Worm (Caenorhabditis elegans) whole organism, L2 larva: Measurements from ENCODE around the gene F59B2.13.
"Not testable (repeated sequence)": the region's sequence is repeated elsewhere in the genome, so short reads cannot be mapped to it uniquely, and the experiment has no call there.

Source experiments
- C34F6.9 ChIP-seq: fragments of 150-350 bp; optimal IDR thresholded peaks from 2 replicates; lab custom pipeline; 2014; ENCODE audit warnings: missing biosample characterization, missing genetic modification characterization
- F13H6.1 ChIP-seq: sonication (generic microtip); optimal IDR thresholded peaks from 2 replicates; lab custom pipeline; 2016; ENCODE audit warnings: missing genetic modification characterization, missing compliant biosample characterization
- R02D3.7 ChIP-seq: fragments of 150-350 bp; optimal IDR thresholded peaks from 2 replicates; lab custom pipeline; 2014; ENCODE audit warnings: missing biosample characterization, missing genetic modification characterization
- Y55F3AM.14 ChIP-seq: fragments of 200-800 bp; sonication (Bioruptor generic); optimal IDR thresholded peaks from 2 replicates; lab custom pipeline; 2018; ENCODE audit warnings: mild to moderate bottlenecking, missing genetic modification characterization, missing compliant biosample characterization
- ZK546.5 ChIP-seq: sonication (generic microtip); optimal IDR thresholded peaks from 2 replicates; lab custom pipeline; 2017; ENCODE audit warnings: missing biosample characterization, missing genetic modification characterization
- alr-1 ChIP-seq: fragments of 150-350 bp; optimal IDR thresholded peaks from 2 replicates; lab custom pipeline; 2014; ENCODE audit warnings: missing biosample characterization, missing genetic modification characterization
- ama-1 ChIP-seq: fragments of 150-350 bp; optimal IDR thresholded peaks from 2 replicates; lab custom pipeline; 2018; ENCODE audit warnings: inconsistent platforms
- blmp-1 ChIP-seq: sonication (generic microtip); optimal IDR thresholded peaks from 2 replicates; lab custom pipeline; 2017; ENCODE audit warnings: missing genetic modification characterization, mild to moderate bottlenecking, missing compliant biosample characterization, antibody characterized with exemption, moderate library complexity; ENCODE audit not compliant: insufficient read depth
- ceh-16 ChIP-seq: fragments of 150-350 bp; optimal IDR thresholded peaks from 2 replicates; lab custom pipeline; 2014; ENCODE audit warnings: missing biosample characterization, missing genetic modification characterization
- ceh-82 ChIP-seq: fragments of 150-350 bp; optimal IDR thresholded peaks from 2 replicates; lab custom pipeline; 2014; ENCODE audit warnings: missing biosample characterization, missing genetic modification characterization
- crh-2 ChIP-seq: sonication (generic microtip); optimal IDR thresholded peaks from 2 replicates; lab custom pipeline; 2017; ENCODE audit warnings: missing biosample characterization, missing genetic modification characterization
- dmd-4 ChIP-seq: sonication (generic microtip); optimal IDR thresholded peaks from 2 replicates; lab custom pipeline; 2017; ENCODE audit warnings: missing biosample characterization, missing genetic modification characterization
- egl-27 ChIP-seq: sonication (generic microtip); optimal IDR thresholded peaks from 3 replicates; lab custom pipeline; 2017; ENCODE audit warnings: missing biosample characterization, missing genetic modification reagents, missing genetic modification characterization
- elt-1 ChIP-seq: fragments of 150-350 bp; optimal IDR thresholded peaks from 2 replicates; lab custom pipeline; 2014; ENCODE audit warnings: missing biosample characterization, missing genetic modification characterization
- elt-3 ChIP-seq: sonication (generic microtip); optimal IDR thresholded peaks from 2 replicates; lab custom pipeline; 2017; ENCODE audit warnings: missing biosample characterization, missing genetic modification characterization
- fos-1 ChIP-seq: fragments of 150-350 bp; optimal IDR thresholded peaks from 2 replicates; lab custom pipeline; 2014; ENCODE audit warnings: missing biosample characterization, missing genetic modification characterization
- gmeb-1 ChIP-seq: fragments of 150-350 bp; optimal IDR thresholded peaks from 2 replicates; lab custom pipeline; 2014; ENCODE audit warnings: missing biosample characterization, missing genetic modification characterization
- lin-13 ChIP-seq: fragments of 150-350 bp; optimal IDR thresholded peaks from 2 replicates; lab custom pipeline; 2014; ENCODE audit warnings: missing biosample characterization, missing genetic modification reagents, missing genetic modification characterization
- lin-39 ChIP-seq: fragments of 150-350 bp; optimal IDR thresholded peaks from 2 replicates; lab custom pipeline; 2014; ENCODE audit warnings: missing biosample characterization, missing genetic modification reagents, missing genetic modification characterization
- lsy-2 ChIP-seq, 2 experiments: fragments of 150-350 bp in 1 of 2; sonication (generic microtip) in 1 of 2; optimal IDR thresholded peaks; 2 replicates each; lab custom pipeline; 2014 to 2017; ENCODE audit warnings: missing biosample characterization in 2 of 2, missing genetic modification characterization in 2 of 2
- mab-5 ChIP-seq: fragments of 150-350 bp; optimal IDR thresholded peaks from 2 replicates; lab custom pipeline; 2014; ENCODE audit warnings: missing biosample characterization, missing genetic modification characterization
- mdl-1 ChIP-seq, 2 experiments: fragments of 150-350 bp in 1 of 2; sonication (generic microtip) in 1 of 2; optimal IDR thresholded peaks; 2 replicates each; lab custom pipeline; 2017; ENCODE audit warnings: missing biosample characterization in 2 of 2, missing genetic modification characterization in 2 of 2
- nhr-10 ChIP-seq: sonication (generic microtip); optimal IDR thresholded peaks from 2 replicates; lab custom pipeline; 2017; ENCODE audit warnings: missing biosample characterization, missing genetic modification characterization
- nhr-11 ChIP-seq: fragments of 150-350 bp; optimal IDR thresholded peaks from 2 replicates; lab custom pipeline; 2014; ENCODE audit warnings: missing biosample characterization, missing genetic modification characterization
- nhr-12 ChIP-seq: fragments of 150-350 bp; optimal IDR thresholded peaks from 2 replicates; lab custom pipeline; 2014; ENCODE audit warnings: missing biosample characterization, missing genetic modification characterization
- nhr-129 ChIP-seq: fragments of 150-350 bp; optimal IDR thresholded peaks from 2 replicates; lab custom pipeline; 2014; ENCODE audit warnings: missing biosample characterization, missing genetic modification characterization
- nhr-21 ChIP-seq: fragments of 150-350 bp; optimal IDR thresholded peaks from 2 replicates; lab custom pipeline; 2014; ENCODE audit warnings: missing biosample characterization, missing genetic modification characterization
- nhr-23 ChIP-seq: fragments of 150-350 bp; optimal IDR thresholded peaks from 2 replicates; lab custom pipeline; 2014; ENCODE audit warnings: missing biosample characterization, missing genetic modification reagents, missing genetic modification characterization
- nhr-237 ChIP-seq: fragments of 150-350 bp; optimal IDR thresholded peaks from 2 replicates; lab custom pipeline; 2014; ENCODE audit warnings: missing biosample characterization, missing genetic modification characterization
- nhr-25 ChIP-seq: fragments of 150-350 bp; sonication (generic microtip); optimal IDR thresholded peaks from 3 replicates; lab custom pipeline; 2014; ENCODE audit warnings: missing biosample characterization, missing genetic modification characterization
- nhr-77 ChIP-seq: fragments of 150-350 bp; optimal IDR thresholded peaks from 2 replicates; lab custom pipeline; 2014; ENCODE audit warnings: missing biosample characterization, missing genetic modification characterization
- peb-1 ChIP-seq: fragments of 150-350 bp; optimal IDR thresholded peaks from 2 replicates; lab custom pipeline; 2014; ENCODE audit warnings: missing biosample characterization, missing genetic modification characterization
- skn-1 ChIP-seq: sonication (generic microtip); optimal IDR thresholded peaks from 2 replicates; lab custom pipeline; 2017; ENCODE audit warnings: missing biosample characterization, missing genetic modification characterization
- sma-3 ChIP-seq: sonication (generic microtip); optimal IDR thresholded peaks from 2 replicates; lab custom pipeline; 2016; ENCODE audit warnings: missing genetic modification reagents, missing genetic modification characterization, missing compliant biosample characterization
- sma-9 ChIP-seq, 2 experiments: fragments of 150-350 bp in 1 of 2; sonication (generic microtip) in 1 of 2; optimal IDR thresholded peaks; 2 replicates each; lab custom pipeline; 2014 to 2016; ENCODE audit warnings: missing genetic modification characterization in 2 of 2, mild to moderate bottlenecking in 1 of 2, missing biosample characterization in 1 of 2, missing compliant biosample characterization in 1 of 2, missing genetic modification reagents in 1 of 2, moderate library complexity in 1 of 2
- unc-39 ChIP-seq: fragments of 150-350 bp; optimal IDR thresholded peaks from 2 replicates; lab custom pipeline; 2014; ENCODE audit warnings: missing biosample characterization, missing genetic modification characterization
- unc-55 ChIP-seq: fragments of 150-350 bp; sonication (generic microtip); optimal IDR thresholded peaks from 3 replicates; lab custom pipeline; 2014; ENCODE audit warnings: missing biosample characterization, missing genetic modification reagents, missing genetic modification characterization
- ztf-1 ChIP-seq: fragments of 200-800 bp; sonication (Bioruptor generic); conservative IDR thresholded peaks from 2 replicates; pipeline ENCODE4 v1.3.6; 2022; ENCODE audit warnings: missing genetic modification characterization, missing compliant biosample characterization
- ztf-11 ChIP-seq: sonication (generic microtip); optimal IDR thresholded peaks from 2 replicates; lab custom pipeline; 2017; ENCODE audit warnings: missing biosample characterization, missing genetic modification characterization
- ztf-4 ChIP-seq: fragments of 150-350 bp; optimal IDR thresholded peaks from 2 replicates; lab custom pipeline; 2014; ENCODE audit warnings: missing biosample characterization, missing genetic modification characterization

Gene F59B2.13

DNA sequence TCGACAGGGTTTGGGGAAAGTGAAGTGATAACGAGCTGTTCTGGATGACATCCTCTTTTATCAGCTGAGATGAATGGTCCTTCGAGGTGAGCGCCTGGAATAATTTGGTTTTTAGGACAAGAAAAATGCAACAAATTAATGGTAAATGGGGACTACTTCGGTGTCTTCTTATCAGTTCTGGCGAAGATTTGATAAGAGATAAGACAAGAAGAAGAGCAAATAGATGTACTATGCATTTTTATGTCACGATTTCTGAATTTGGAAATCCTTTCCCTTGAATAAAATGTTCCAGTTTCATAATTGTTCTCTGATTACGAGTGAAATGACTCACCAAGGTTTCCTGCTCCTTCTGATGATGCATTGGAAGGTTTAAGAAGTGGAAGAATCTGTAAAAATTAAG, 29.0 kb downstream of the F59B2.13 start:
- TF ChIP-seq fos-1 (tag; lab: Kevin White, UChicago): peak; percentile 84
- TF ChIP-seq peb-1 (tag; lab: Kevin White, UChicago): no peak

DNA sequence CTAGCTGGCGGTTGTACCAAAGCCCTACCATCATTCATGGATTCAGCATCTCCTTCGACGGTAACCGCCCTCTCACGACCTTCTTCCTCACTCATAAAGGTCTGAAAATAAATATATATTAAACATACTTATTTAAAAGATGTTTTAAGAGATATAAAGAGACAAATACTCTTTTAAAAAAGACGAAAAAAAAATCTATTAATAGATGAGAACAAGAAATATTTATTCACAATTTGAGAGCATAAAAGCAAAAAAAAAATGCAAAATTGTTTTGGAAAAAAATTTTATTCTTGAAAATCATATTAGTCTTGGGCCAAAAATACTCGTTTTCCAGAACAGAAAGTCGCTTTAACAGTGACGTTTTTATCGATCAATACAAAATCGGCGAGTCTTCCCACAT, 30.2 kb downstream of the F59B2.13 start, which contains the start of gene skat-1:
skat-1 (minus strand) TSS at position 101 of the 400 bp plus-strand sequence.
- TF ChIP-seq Y55F3AM.14 (no peak), mab-5 (tag; lab: Kevin White, UChicago) (no peak), skn-1 (tag; lab: Kevin White, UChicago) (no peak), lsy-2 (tag; optimal IDR thresholded peaks at IDR 0.05; lab: Kevin White, UChicago) (no peak), crh-2 (tag; lab: Kevin White, UChicago) (no peak), ceh-82 (no peak), R02D3.7 (no peak), ama-1 (lab: Kevin White, UChicago) (no peak), ztf-11 (tag; lab: Kevin White, UChicago) (no peak), sma-3 (no peak), mdl-1 (tag; optimal IDR thresholded peaks at IDR 0.05; lab: Kevin White, UChicago) (no peak), ZK546.5 (tag; lab: Kevin White, UChicago) (no peak), C34F6.9 (tag; lab: Kevin White, UChicago) (no peak), nhr-237 (no peak)

DNA sequence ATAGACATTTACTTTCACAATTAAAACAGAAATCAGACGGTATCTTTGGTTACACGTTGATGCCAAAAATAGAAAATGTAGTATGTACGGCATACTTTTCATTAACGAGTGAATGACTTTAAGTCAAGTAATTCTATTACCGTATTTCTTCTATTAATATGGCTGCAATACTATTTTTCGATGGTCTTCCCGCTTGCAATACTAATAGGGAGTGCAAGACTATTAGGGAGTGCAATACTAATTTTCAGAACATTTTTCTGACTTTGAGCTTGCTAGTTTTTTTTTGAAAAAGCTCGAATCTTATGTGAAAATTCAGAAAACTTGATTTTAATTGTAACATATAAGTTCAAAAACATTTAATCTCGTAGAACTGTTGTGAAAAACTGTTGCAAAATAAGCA, 37.1 kb downstream of the F59B2.13 start, which contains the start of gene R08D7.7:
R08D7.7 (plus strand) TSS at position 301 of the 400 bp plus-strand sequence.
- not testable (repeated sequence) for TF ChIP-seq elt-3; lin-39; nhr-129 (tag; lab: Kevin White, UChicago)

DNA sequence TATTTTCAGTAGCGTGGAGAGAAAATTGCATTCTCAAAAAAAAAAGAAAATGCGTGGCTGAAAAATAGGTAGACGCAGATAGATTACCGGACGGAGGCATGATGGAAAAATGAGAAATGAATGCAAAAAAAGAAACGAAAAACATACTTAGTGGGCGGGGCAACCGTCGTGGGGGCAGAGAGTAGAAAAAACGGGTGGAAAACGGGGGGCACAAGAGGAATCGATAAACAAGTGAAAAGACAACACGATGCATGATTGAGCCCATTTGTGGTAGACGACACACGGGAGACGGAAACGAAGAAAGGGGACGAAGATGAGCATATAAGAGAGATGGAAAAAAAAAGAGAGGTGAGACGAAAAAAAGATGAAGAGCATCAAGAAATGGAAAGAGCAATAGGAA, 38.3 kb downstream of the F59B2.13 start:
- TF ChIP-seq lsy-2 (tag; optimal IDR thresholded peaks at IDR 0.05; lab: Kevin White, UChicago) (no peak), unc-55 (GFP tag; lab: Kevin White, UChicago) (peak; percentile 40)

DNA sequence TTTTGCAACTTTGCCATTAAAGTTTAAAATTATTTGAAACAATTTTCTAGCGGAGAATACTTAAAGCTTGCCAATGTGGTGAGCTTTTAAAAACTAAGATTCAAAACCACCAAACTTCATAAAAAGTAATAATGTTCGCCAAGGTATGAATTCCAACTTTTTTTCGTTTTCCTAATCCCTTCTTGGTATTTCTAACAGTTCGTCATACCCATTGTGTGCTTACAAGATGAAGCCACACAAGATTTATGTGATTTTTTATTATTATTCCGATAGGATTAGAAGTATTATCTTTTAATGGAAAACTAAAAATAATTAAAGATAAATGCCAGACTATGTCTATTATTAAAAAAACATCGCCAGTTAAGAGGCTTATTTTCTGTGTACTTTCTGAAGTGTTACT, 38.8 kb downstream of the F59B2.13 start:
- TF ChIP-seq ztf-11 (tag; lab: Kevin White, UChicago) (no peak), nhr-12 (tag; lab: Kevin White, UChicago) (no peak), mdl-1 (tag; optimal IDR thresholded peaks at IDR 0.05; lab: Kevin White, UChicago) (no peak), peb-1 (tag; lab: Kevin White, UChicago) (no peak), blmp-1 (tag; lab: Kevin White, UChicago) (no peak), lin-39 (no peak), unc-55 (GFP tag; lab: Kevin White, UChicago) (no peak), nhr-21 (tag; lab: Kevin White, UChicago) (no peak), ceh-16 (tag; lab: Kevin White, UChicago) (no peak), lin-13 (GFP tag; lab: Kevin White, UChicago) (no peak), ceh-82 (no peak), crh-2 (tag; lab: Kevin White, UChicago) (no peak), nhr-10 (tag; lab: Kevin White, UChicago) (no peak), elt-3 (no peak), egl-27 (no peak), ztf-1 (GFP tag; lab: Robert Waterston, UW) (no peak)

DNA sequence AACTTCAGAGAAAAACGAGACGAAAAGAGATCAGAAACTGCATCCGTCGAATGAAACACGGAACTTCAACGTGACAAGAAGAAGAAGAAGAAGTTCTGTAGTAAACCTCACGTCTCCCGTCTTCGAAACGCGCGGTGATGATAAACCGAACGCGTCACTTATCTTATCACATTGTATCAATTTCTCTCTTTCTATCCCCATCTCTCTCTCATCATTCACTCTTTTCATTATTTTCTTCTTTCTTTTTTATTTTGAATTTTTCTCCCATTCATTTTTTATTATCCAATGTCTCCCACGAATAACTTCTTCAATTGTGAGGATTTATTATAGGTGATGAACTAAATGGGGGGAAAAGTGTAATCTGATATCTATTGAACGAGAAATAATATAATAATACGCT, 40.0 kb downstream of the F59B2.13 start:
- TF ChIP-seq fos-1 (tag; lab: Kevin White, UChicago) (peak; percentile 64), F13H6.1 (tag; lab: Kevin White, UChicago) (no peak), elt-1 (tag; lab: Kevin White, UChicago) (no peak), mdl-1 (tag; optimal IDR thresholded peaks at IDR 0.05; lab: Kevin White, UChicago) (peak in 1 of 2 experiments; percentile 41), nhr-77 (tag; lab: Kevin White, UChicago) (no peak), sma-9 (GFP tag; optimal IDR thresholded peaks at IDR 0.05; lab: Kevin White, UChicago) (peak; percentile 60), sma-9 (tag; optimal IDR thresholded peaks at IDR 0.05; lab: Kevin White, UChicago) (no peak), nhr-25 (tag; lab: Kevin White, UChicago) (peak; percentile 85), nhr-11 (tag; lab: Kevin White, UChicago) (no peak), lin-39 (no peak), R02D3.7 (no peak), Y55F3AM.14 (no peak), crh-2 (tag; lab: Kevin White, UChicago) (peak; percentile 64), nhr-21 (tag; lab: Kevin White, UChicago) (peak; percentile 87), nhr-12 (tag; lab: Kevin White, UChicago) (no peak), nhr-237 (no peak), lin-13 (GFP tag; lab: Kevin White, UChicago) (peak; percentile 21), blmp-1 (tag; lab: Kevin White, UChicago) (peak; percentile 78), peb-1 (tag; lab: Kevin White, UChicago) (no peak), alr-1 (tag; lab: Kevin White, UChicago) (no peak), ceh-16 (tag; lab: Kevin White, UChicago) (no peak), gmeb-1 (no peak), ztf-11 (tag; lab: Kevin White, UChicago) (no peak), dmd-4 (no peak), skn-1 (tag; lab: Kevin White, UChicago) (no peak), nhr-23 (tag; lab: Kevin White, UChicago) (no peak), ZK546.5 (tag; lab: Kevin White, UChicago) (no peak), nhr-10 (tag; lab: Kevin White, UChicago) (no peak), ceh-82 (no peak), unc-39 (no peak), ztf-4 (tag; lab: Kevin White, UChicago) (no peak), lsy-2 (tag; optimal IDR thresholded peaks at IDR 0.05; lab: Kevin White, UChicago) (peak in 1 of 2 experiments; percentile 38)
